Worm (Caenorhabditis elegans): ENCODE results near the gene srv-10.

DNA sequence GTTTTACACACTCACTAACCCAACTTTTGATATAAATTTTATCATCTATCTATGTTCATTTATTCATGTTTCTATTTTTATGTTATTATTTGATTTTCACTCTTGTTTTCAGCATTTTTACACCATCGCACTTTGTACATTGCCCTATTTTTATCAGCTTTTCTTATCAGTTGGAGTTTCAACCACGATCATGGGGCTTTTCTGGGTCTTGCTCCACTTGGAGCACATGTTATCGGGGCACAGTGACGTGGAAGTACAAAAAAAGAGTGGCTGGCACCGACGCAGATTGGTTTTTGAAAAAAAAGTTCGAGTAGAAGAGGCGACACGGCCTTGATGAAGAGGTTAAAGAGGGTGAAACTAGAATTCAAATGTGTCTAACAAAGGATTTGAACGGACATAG, 46.6 kb upstream of the srv-10 start:
- TF ChIP-seq skn-1 (tag; optimal IDR thresholded peaks at IDR 0.05), result no peak
- TF ChIP-seq snpc-4 (tag; optimal IDR thresholded peaks at IDR 0.05), result no peak
- TF ChIP-seq nhr-77 (tag; optimal IDR thresholded peaks at IDR 0.05), result no peak
- no peak for TF ChIP-seq pag-3 (tag; optimal IDR thresholded peaks at IDR 0.05; ENCODE audit: borderline replicate concordance, insufficient read depth)
- no peak for TF ChIP-seq xbp-1 (tag; optimal IDR thresholded peaks at IDR 0.05)
- no peak for TF ChIP-seq grh-1 (GFP tag; IDR thresholded peaks at IDR 0.05)
- TF ChIP-seq aly-2 (tag; optimal IDR thresholded peaks at IDR 0.05), result no peak
- no peak for TF ChIP-seq zip-4 (GFP tag; optimal IDR thresholded peaks at IDR 0.05)

Data from whole organism, L1 larva.